Worm (Caenorhabditis elegans) whole organism, late embryonic: Measurements from ENCODE around the gene cyp-14A5.
A peak's percentile ranks its signal among the peaks of the same experiment; 100 is the strongest.

Experiments used
- K02D7.2 ChIP-seq: sonication (generic microtip); optimal IDR thresholded peaks from 2 replicates; lab custom pipeline; 2017; ENCODE audit warnings: mild to moderate bottlenecking, missing genetic modification characterization, missing compliant biosample characterization
- Y22D7AL.16 ChIP-seq: sonication (generic microtip); optimal IDR thresholded peaks from 2 replicates; lab custom pipeline; 2016; ENCODE audit warnings: missing genetic modification characterization, missing compliant biosample characterization
- ahr-1 ChIP-seq: sonication (generic microtip); optimal IDR thresholded peaks from 2 replicates; lab custom pipeline; 2016; ENCODE audit warnings: missing genetic modification characterization, missing compliant biosample characterization
- ceh-2 ChIP-seq: sonication (generic microtip); optimal IDR thresholded peaks from 2 replicates; lab custom pipeline; 2016; ENCODE audit warnings: missing genotype, missing genetic modification characterization, missing compliant biosample characterization
- ceh-24 ChIP-seq: sonication (generic microtip); optimal IDR thresholded peaks from 2 replicates; lab custom pipeline; 2016; ENCODE audit warnings: mild to moderate bottlenecking, missing genetic modification characterization, missing compliant biosample characterization
- ceh-30 ChIP-seq: fragments of 150-350 bp; optimal IDR thresholded peaks from 2 replicates; lab custom pipeline; 2014; ENCODE audit warnings: missing biosample characterization, missing genetic modification characterization
- ceh-31 ChIP-seq: sonication (generic microtip); optimal IDR thresholded peaks from 2 replicates; lab custom pipeline; 2016; ENCODE audit warnings: missing genetic modification characterization, missing compliant biosample characterization
- ceh-48 ChIP-seq: sonication (generic microtip); optimal IDR thresholded peaks from 2 replicates; lab custom pipeline; 2016; ENCODE audit warnings: missing genetic modification characterization, inconsistent platforms, missing compliant biosample characterization
- ceh-9 ChIP-seq: sonication (generic microtip); optimal IDR thresholded peaks from 2 replicates; lab custom pipeline; 2016; ENCODE audit warnings: mild to moderate bottlenecking, missing genetic modification characterization, inconsistent platforms, missing compliant biosample characterization
- che-1 ChIP-seq: sonication (generic microtip); optimal IDR thresholded peaks from 2 replicates; lab custom pipeline; 2016; ENCODE audit warnings: mild to moderate bottlenecking, missing genetic modification characterization, missing compliant biosample characterization
- dmd-4 ChIP-seq: sonication (generic microtip); optimal IDR thresholded peaks from 2 replicates; lab custom pipeline; 2016; ENCODE audit warnings: borderline replicate concordance, missing genetic modification characterization, missing compliant biosample characterization
- dve-1 ChIP-seq: sonication (generic microtip); optimal IDR thresholded peaks from 2 replicates; lab custom pipeline; 2017; ENCODE audit warnings: antibody characterized with exemption, mild to moderate bottlenecking, missing genetic modification characterization, missing compliant biosample characterization
- elt-2 ChIP-seq: sonication (generic microtip); optimal IDR thresholded peaks from 2 replicates; lab custom pipeline; 2016; ENCODE audit warnings: missing genetic modification reagents, missing genetic modification characterization, missing compliant biosample characterization
- ets-4 ChIP-seq: sonication (generic microtip); optimal IDR thresholded peaks from 2 replicates; lab custom pipeline; 2016; ENCODE audit warnings: missing genetic modification characterization, missing compliant biosample characterization
- eyg-1 ChIP-seq: sonication (generic microtip); optimal IDR thresholded peaks from 2 replicates; lab custom pipeline; 2016; ENCODE audit warnings: missing genotype, missing genetic modification characterization, missing compliant biosample characterization
- fax-1 ChIP-seq: sonication (generic microtip); optimal IDR thresholded peaks from 2 replicates; lab custom pipeline; 2016; ENCODE audit warnings: missing genotype, missing genetic modification characterization, missing compliant biosample characterization
- fkh-10 ChIP-seq: fragments of 150-350 bp; optimal IDR thresholded peaks from 2 replicates; lab custom pipeline; 2014; ENCODE audit warnings: missing biosample characterization, missing genetic modification reagents, missing genetic modification characterization
- fkh-6 ChIP-seq: sonication (generic microtip); optimal IDR thresholded peaks from 2 replicates; lab custom pipeline; 2016; ENCODE audit warnings: missing genetic modification characterization, missing compliant biosample characterization
- hlh-13 ChIP-seq: fragments of 200-800 bp; sonication (Bioruptor generic); optimal IDR thresholded peaks from 2 replicates; lab custom pipeline; 2018; ENCODE audit warnings: mild to moderate bottlenecking, missing genetic modification characterization, missing compliant biosample characterization
- hlh-30 ChIP-seq: sonication (generic microtip); optimal IDR thresholded peaks from 2 replicates; lab custom pipeline; 2017; ENCODE audit warnings: antibody characterized with exemption, missing genetic modification characterization, missing compliant biosample characterization; ENCODE audit not compliant: insufficient read depth
- hlh-8 ChIP-seq: sonication (generic microtip); optimal IDR thresholded peaks from 2 replicates; lab custom pipeline; 2016; ENCODE audit warnings: missing genotype, missing genetic modification characterization, missing compliant biosample characterization
- madf-2 ChIP-seq: sonication (generic microtip); optimal IDR thresholded peaks from 2 replicates; lab custom pipeline; 2017; ENCODE audit warnings: missing genetic modification characterization, missing compliant biosample characterization
- mec-3 ChIP-seq: sonication (generic microtip); optimal IDR thresholded peaks from 2 replicates; lab custom pipeline; 2016; ENCODE audit warnings: borderline replicate concordance, missing genetic modification characterization, missing compliant biosample characterization
- nfya-1 ChIP-seq: sonication (generic microtip); optimal IDR thresholded peaks from 2 replicates; lab custom pipeline; 2017; ENCODE audit warnings: missing genetic modification characterization, mild to moderate bottlenecking, missing compliant biosample characterization, antibody characterized with exemption, moderate library complexity
- nhr-11 ChIP-seq: fragments of 150-350 bp; optimal IDR thresholded peaks from 2 replicates; lab custom pipeline; 2014; ENCODE audit warnings: missing biosample characterization, missing genetic modification characterization
- nhr-232 ChIP-seq: sonication (generic microtip); optimal IDR thresholded peaks from 2 replicates; lab custom pipeline; 2016; ENCODE audit warnings: missing genetic modification characterization, missing compliant biosample characterization
- pat-9 ChIP-seq: fragments of 200-800 bp; sonication (Bioruptor generic); optimal IDR thresholded peaks from 2 replicates; lab custom pipeline; 2018; ENCODE audit warnings: mild to moderate bottlenecking, missing genetic modification characterization, moderate library complexity, missing compliant biosample characterization
- pha-2 ChIP-seq: sonication (generic microtip); optimal IDR thresholded peaks from 2 replicates; lab custom pipeline; 2017; ENCODE audit warnings: mild to moderate bottlenecking, missing genetic modification characterization, missing compliant biosample characterization
- pha-4 ChIP-seq: fragments of 150-350 bp; optimal IDR thresholded peaks from 2 replicates; lab custom pipeline; 2018; ENCODE audit warnings: missing biosample characterization, missing genetic modification reagents, missing genetic modification characterization
- pqm-1 ChIP-seq: sonication (generic microtip); optimal IDR thresholded peaks from 2 replicates; lab custom pipeline; 2016; ENCODE audit warnings: missing genetic modification characterization, missing compliant biosample characterization
- rnt-1 ChIP-seq: sonication (generic microtip); optimal IDR thresholded peaks from 2 replicates; lab custom pipeline; 2016; ENCODE audit warnings: missing genetic modification characterization, missing compliant biosample characterization
- sdc-2 ChIP-seq: sonication (generic microtip); optimal IDR thresholded peaks from 2 replicates; lab custom pipeline; 2016; ENCODE audit warnings: missing genotype, missing genetic modification characterization, missing compliant biosample characterization
- sox-4 ChIP-seq: sonication (generic microtip); optimal IDR thresholded peaks from 2 replicates; lab custom pipeline; 2017; ENCODE audit warnings: mild to moderate bottlenecking, missing genetic modification characterization, inconsistent platforms, missing compliant biosample characterization
- syd-9 ChIP-seq: sonication (generic microtip); optimal IDR thresholded peaks from 2 replicates; lab custom pipeline; 2016; ENCODE audit warnings: mild to moderate bottlenecking, missing genetic modification characterization, moderate library complexity, missing compliant biosample characterization
- tbx-7 ChIP-seq: sonication (generic microtip); optimal IDR thresholded peaks from 2 replicates; lab custom pipeline; 2016; ENCODE audit warnings: missing genotype, missing genetic modification characterization, missing compliant biosample characterization
- unc-3 ChIP-seq, 2 experiments: fragments of 200-800 bp in 1 of 2; sonication (Bioruptor generic) in 1 of 2; sonication (generic microtip) in 1 of 2; conservative IDR thresholded peaks in 1 of 2; optimal IDR thresholded peaks in 1 of 2; 2 replicates each; pipeline versions ENCODE4 v1.3.6 to Lab custom; 2016 to 2022; ENCODE audit warnings: missing compliant biosample characterization in 2 of 2, missing genetic modification characterization in 2 of 2, missing genetic modification reagents in 1 of 2
- unc-42 ChIP-seq: sonication (generic microtip); optimal IDR thresholded peaks from 2 replicates; lab custom pipeline; 2016; ENCODE audit warnings: missing genotype, missing genetic modification characterization, missing compliant biosample characterization
- unc-55 ChIP-seq: sonication (generic microtip); optimal IDR thresholded peaks from 2 replicates; lab custom pipeline; 2017; ENCODE audit warnings: missing biosample characterization, missing genetic modification reagents, missing genetic modification characterization
- unc-86 ChIP-seq: sonication (generic microtip); optimal IDR thresholded peaks from 2 replicates; lab custom pipeline; 2016; ENCODE audit warnings: missing genetic modification characterization, missing compliant biosample characterization

Gene cyp-14A5

DNA sequence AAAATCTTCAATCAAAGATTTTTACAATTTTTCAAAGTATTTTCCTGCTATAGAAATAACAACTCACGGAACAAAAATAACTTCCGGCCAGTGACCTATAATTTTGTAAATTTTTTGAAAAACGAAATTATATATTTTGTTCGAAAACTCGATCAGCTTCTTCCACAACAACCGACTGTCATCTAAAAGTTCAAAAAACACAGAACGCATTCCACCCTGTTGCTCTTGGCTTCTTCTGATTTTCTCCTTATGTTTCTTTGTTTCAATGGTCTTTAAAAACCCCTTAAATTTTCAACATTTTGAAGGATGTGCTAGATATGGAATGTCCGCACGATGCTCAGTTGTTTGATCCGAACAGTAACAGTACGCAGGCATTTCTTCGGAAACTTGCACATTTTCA, 18.0 kb downstream of the cyp-14A5 start, which contains the start of gene dmsr-7:
dmsr-7 (plus strand) TSS at position 301 of the 400 bp plus-strand sequence.
- TF ChIP-seq fkh-10 (GFP tag; lab: Kevin White, UChicago) (no peak), fax-1 (no peak), unc-86 (tag; lab: Kevin White, UChicago) (no peak), pha-4 (tag; lab: Kevin White, UChicago) (no peak), pha-2 (no peak), K02D7.2 (tag; lab: Kevin White, UChicago) (no peak), syd-9 (tag; lab: Kevin White, UChicago) (no peak), ceh-24 (tag; lab: Kevin White, UChicago) (no peak), pat-9 (tag; lab: Kevin White, UChicago) (no peak), che-1 (tag; lab: Kevin White, UChicago) (no peak), dve-1 (tag; lab: Kevin White, UChicago) (no peak)

DNA sequence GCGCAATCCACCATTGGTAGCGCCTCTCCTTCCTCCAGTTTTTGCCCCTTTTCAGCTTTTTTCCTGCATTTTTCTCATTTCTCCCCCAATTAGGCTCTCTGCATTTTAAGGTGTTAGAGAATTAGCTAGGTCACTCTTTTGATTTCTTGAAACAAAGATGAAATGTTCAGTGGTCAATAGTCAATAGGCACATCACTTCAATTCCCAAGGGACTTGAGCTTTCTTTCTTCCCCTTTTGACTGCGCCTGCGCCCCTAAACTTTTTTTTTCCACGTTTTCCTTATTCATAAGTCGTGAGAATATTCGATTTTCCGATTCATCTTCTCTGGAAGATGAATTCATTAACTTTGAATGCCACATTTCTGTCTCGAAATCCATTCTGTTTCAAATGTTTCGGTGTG, 19.1 kb downstream of the cyp-14A5 start:
- peak; percentile 83 for TF ChIP-seq unc-3 (GFP tag; conservative IDR thresholded peaks at IDR 0.05; lab: Robert Waterston, UW)
- TF ChIP-seq unc-3 (tag; optimal IDR thresholded peaks at IDR 0.05; lab: Kevin White, UChicago) = peak; percentile 84
- TF ChIP-seq madf-2 (tag; lab: Kevin White, UChicago) = no peak
- no peak for TF ChIP-seq pat-9 (tag; lab: Kevin White, UChicago)
- TF ChIP-seq unc-42 = peak; percentile 26

DNA sequence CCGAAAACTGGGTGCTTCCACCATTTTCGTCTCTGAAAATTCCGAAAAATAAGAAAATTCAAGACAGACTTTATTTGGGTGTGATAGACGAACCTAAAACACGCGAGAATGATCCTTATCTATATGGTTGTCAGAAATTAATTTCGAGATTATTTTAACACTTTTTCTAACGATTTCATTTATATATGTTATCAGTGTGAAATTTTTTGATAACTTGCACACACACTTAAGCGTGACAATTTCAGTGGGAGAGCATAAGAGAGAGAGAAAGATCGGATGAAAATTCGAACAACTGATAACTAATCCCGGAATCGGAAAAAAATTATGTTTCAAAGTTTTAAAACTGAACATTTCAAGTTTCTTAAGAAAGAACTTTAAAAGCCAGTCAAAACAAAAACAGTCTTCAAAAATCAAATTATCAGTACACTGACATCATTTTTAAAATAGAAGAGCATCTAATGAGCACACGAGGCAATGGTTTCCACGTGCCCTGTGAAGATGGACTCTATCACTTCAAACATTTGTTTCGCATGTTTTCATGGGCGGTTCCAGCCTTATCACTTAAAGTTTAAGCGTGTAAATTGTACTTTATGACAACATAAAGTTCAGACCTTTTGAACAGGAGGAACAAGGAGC, 30.0 kb downstream of the cyp-14A5 start, which contains the start of gene C35A11.4:
C35A11.4 (minus strand) TSS at position 156 of the 636 bp plus-strand sequence.
- TF ChIP-seq sdc-2 (no peak), unc-55 (GFP tag; lab: Kevin White, UChicago) (no peak), ceh-2 (tag; lab: Kevin White, UChicago) (no peak), Y22D7AL.16 (tag; lab: Kevin White, UChicago) (no peak), rnt-1 (tag; lab: Kevin White, UChicago) (no peak), elt-2 (peak; percentile 43), eyg-1 (tag; lab: Kevin White, UChicago) (no peak)

DNA sequence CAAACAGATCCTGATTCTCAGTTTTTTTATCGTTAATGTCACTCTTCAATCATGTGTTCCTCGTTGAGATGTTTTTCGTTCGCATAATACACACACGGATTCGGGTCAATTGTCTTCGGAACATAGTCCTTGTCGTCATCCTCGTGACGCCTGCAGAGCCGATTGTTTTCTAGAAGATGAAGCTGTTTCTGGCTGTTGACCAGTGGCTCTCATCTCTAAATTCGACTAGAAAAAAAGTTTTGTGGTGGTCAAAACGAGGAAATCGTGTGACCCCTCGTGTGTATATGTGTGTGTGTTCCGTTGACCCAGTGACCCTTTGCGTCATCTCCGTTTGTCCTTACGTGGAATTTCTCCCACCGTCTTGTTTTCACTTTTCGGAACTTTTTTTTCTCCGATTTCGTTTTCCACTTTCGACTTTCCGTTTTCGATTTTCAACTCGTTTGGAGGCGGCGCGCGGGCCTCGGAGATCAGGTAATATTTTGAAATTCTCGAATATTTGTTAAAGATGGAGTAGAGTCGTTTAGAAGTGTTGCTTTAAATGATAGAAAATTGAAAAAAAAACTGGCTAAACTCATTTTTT, 37.1 kb downstream of the cyp-14A5 start, which contains the start of gene C35A11.2:
C35A11.2 (plus strand) TSS at position 386 of the 580 bp plus-strand sequence.
- no peak for TF ChIP-seq fkh-6 (tag; lab: Kevin White, UChicago)
- no peak for TF ChIP-seq nhr-11
- TF ChIP-seq nfya-1 = no peak
- no peak for TF ChIP-seq ets-4 (tag; lab: Kevin White, UChicago)
- TF ChIP-seq hlh-13 (GFP tag; lab: Kevin White, UChicago) = no peak
- no peak for TF ChIP-seq ceh-9
- TF ChIP-seq che-1 (tag; lab: Kevin White, UChicago) = no peak
- TF ChIP-seq ahr-1 = no peak
- TF ChIP-seq ceh-30 = no peak
- TF ChIP-seq eyg-1 (tag; lab: Kevin White, UChicago) = no peak
- no peak for TF ChIP-seq dmd-4 (tag; lab: Kevin White, UChicago)

DNA sequence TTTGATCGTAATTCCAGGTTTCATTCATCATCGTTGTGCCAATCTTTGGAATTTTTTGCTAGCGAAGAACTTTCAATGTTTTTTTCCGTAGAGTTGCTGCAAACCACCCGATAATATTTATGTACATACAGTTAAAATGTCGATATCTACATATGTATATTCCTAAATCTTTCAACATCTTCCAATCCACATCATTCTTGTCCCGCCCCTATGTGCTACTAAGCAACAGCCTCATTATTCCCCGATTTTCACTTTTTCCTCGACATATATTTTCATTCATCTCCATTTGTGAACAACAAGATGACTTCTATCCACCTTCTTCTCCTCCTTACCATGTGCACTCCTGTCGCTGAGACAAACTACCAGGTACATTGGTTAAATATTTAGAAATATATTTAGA, 51.0 kb downstream of the cyp-14A5 start, which contains the start of gene C35A11.3:
C35A11.3 (plus strand) TSS at position 301 of the 400 bp plus-strand sequence.
- TF ChIP-seq mec-3 (no peak), sox-4 (tag; lab: Kevin White, UChicago) (no peak), ceh-48 (no peak), ets-4 (tag; lab: Kevin White, UChicago) (no peak), tbx-7 (no peak), hlh-30 (no peak), unc-42 (no peak), fax-1 (no peak), K02D7.2 (tag; lab: Kevin White, UChicago) (no peak), unc-3 (GFP tag; conservative IDR thresholded peaks at IDR 0.05; lab: Robert Waterston, UW) (no peak), unc-3 (tag; optimal IDR thresholded peaks at IDR 0.05; lab: Kevin White, UChicago) (no peak), ceh-24 (tag; lab: Kevin White, UChicago) (no peak), hlh-13 (GFP tag; lab: Kevin White, UChicago) (no peak), pqm-1 (no peak), ceh-31 (tag; lab: Kevin White, UChicago) (no peak), hlh-8 (no peak), madf-2 (tag; lab: Kevin White, UChicago) (no peak), nhr-232 (tag; lab: Kevin White, UChicago) (no peak)
- TF ChIP-seq, all 69 proteins: peak for 0
